Fruit fly (Drosophila melanogaster) whole organism, embryonic: ENCODE results near the gene fan.

Experiments used
- B-H1 ChIP-seq: fragments of 200-800 bp; sonication (Bioruptor generic); IDR thresholded peaks from 3 replicates; pipeline ENCODE4 v1.3.6; 2022; ENCODE audit warnings: missing biosample characterization, missing genetic modification characterization
- Bgb ChIP-seq: fragments of 200-800 bp; sonication (Bioruptor generic); IDR thresholded peaks from 2 replicates; pipeline ENCODE4 v1.3.6; 2022; ENCODE audit warnings: missing biosample characterization, missing genetic modification characterization; ENCODE audit not compliant: partially characterized antibody
- CG1024 ChIP-seq: fragments of 200-800 bp; sonication (Bioruptor generic); IDR thresholded peaks from 2 replicates; pipeline ENCODE4 v1.3.6; 2022; ENCODE audit warnings: missing biosample characterization, missing genetic modification characterization
- CG10267 ChIP-seq: fragments of 200-800 bp; sonication (Bioruptor generic); optimal IDR thresholded peaks from 2 replicates; lab custom pipeline; 2018; ENCODE audit warnings: missing biosample characterization, mild to moderate bottlenecking, missing genetic modification characterization, moderate library complexity
- CG10543 ChIP-seq: fragments of 200-800 bp; sonication (Bioruptor generic); optimal IDR thresholded peaks from 3 replicates; lab custom pipeline; 2017; ENCODE audit warnings: missing biosample characterization, mild to moderate bottlenecking, missing genetic modification characterization, moderate library complexity
- CG11247 ChIP-seq: fragments of 200-800 bp; sonication (Bioruptor generic); IDR thresholded peaks from 2 replicates; pipeline ENCODE4 v1.3.6; 2022; ENCODE audit warnings: missing biosample characterization, missing genetic modification characterization
- CG11560 ChIP-seq: fragments of 200-800 bp; sonication (Bioruptor generic); IDR thresholded peaks from 3 replicates; pipeline ENCODE4 v1.3.6; 2022; ENCODE audit warnings: missing biosample characterization, missing genetic modification characterization
- CG14441 ChIP-seq: fragments of 200-800 bp; sonication (Bioruptor generic); IDR thresholded peaks from 2 replicates; pipeline ENCODE4 v1.3.6; 2022; ENCODE audit warnings: missing biosample characterization, missing genetic modification characterization
- CG15073 ChIP-seq: fragments of 200-800 bp; sonication (Bioruptor generic); optimal IDR thresholded peaks from 2 replicates; lab custom pipeline; 2016; ENCODE audit warnings: missing biosample characterization, missing genetic modification characterization
- CG17385 ChIP-seq: fragments of 200-800 bp; sonication (Bioruptor generic); optimal IDR thresholded peaks from 3 replicates; lab custom pipeline; 2018; ENCODE audit warnings: missing biosample characterization, mild to moderate bottlenecking, missing genetic modification characterization
- CG17829 ChIP-seq: fragments of 200-800 bp; optimal IDR thresholded peaks from 2 replicates; lab custom pipeline; 2019; ENCODE audit warnings: missing biosample characterization, mild to moderate bottlenecking, missing genetic modification characterization, moderate library complexity
- CG1832 ChIP-seq: fragments of 200-800 bp; sonication (Bioruptor generic); optimal IDR thresholded peaks from 2 replicates; lab custom pipeline; 2017; ENCODE audit warnings: missing biosample characterization, mild to moderate bottlenecking, missing genetic modification characterization, inconsistent platforms
- CG31365 ChIP-seq: fragments of 200-800 bp; sonication (Bioruptor generic); optimal IDR thresholded peaks from 2 replicates; lab custom pipeline; 2018; ENCODE audit warnings: missing biosample characterization, mild to moderate bottlenecking, missing genetic modification characterization
- CG3281 ChIP-seq: fragments of 200-800 bp; sonication (Bioruptor generic); optimal IDR thresholded peaks from 3 replicates; lab custom pipeline; 2017; ENCODE audit warnings: missing biosample characterization, mild to moderate bottlenecking, missing genetic modification characterization
- CG5953 ChIP-seq: fragments of 200-800 bp; sonication (Bioruptor generic); IDR thresholded peaks from 2 replicates; pipeline ENCODE4 v1.3.6; 2022; ENCODE audit warnings: missing biosample characterization, missing genetic modification characterization
- CG7372 ChIP-seq: fragments of 200-800 bp; sonication (Bioruptor generic); IDR thresholded peaks from 2 replicates; pipeline ENCODE4 v1.3.6; 2022; ENCODE audit warnings: missing biosample characterization, missing genetic modification characterization
- CG7963 ChIP-seq: fragments of 200-800 bp; sonication (Bioruptor generic); IDR thresholded peaks from 3 replicates; pipeline ENCODE4 v1.3.6; 2022; ENCODE audit warnings: missing biosample characterization, missing genetic modification characterization; ENCODE audit not compliant: partially characterized antibody
- CG7987 ChIP-seq: fragments of 200-800 bp; sonication (Bioruptor generic); optimal IDR thresholded peaks from 2 replicates; lab custom pipeline; 2018; ENCODE audit warnings: missing biosample characterization, mild to moderate bottlenecking, missing genetic modification characterization, moderate library complexity
- CG8290 ChIP-seq, 3 experiments: fragments of 200-800 bp; sonication (Bioruptor generic); optimal IDR thresholded peaks; 2 replicates each; lab custom pipeline; 2016 to 2019; ENCODE audit warnings: missing biosample characterization in 3 of 3, missing genetic modification characterization in 3 of 3, mild to moderate bottlenecking in 2 of 3, moderate library complexity in 1 of 3
- CG8765 ChIP-seq: fragments of 200-800 bp; sonication (Bioruptor generic); IDR thresholded peaks from 2 replicates; pipeline ENCODE4 v1.3.6; 2022; ENCODE audit warnings: missing biosample characterization, missing genetic modification characterization
- CG9817 ChIP-seq: fragments of 200-800 bp; sonication (Bioruptor generic); optimal IDR thresholded peaks from 2 replicates; lab custom pipeline; 2018; ENCODE audit warnings: missing biosample characterization, mild to moderate bottlenecking, missing genetic modification characterization, moderate library complexity
- Dp ChIP-seq: fragments of 200-800 bp; sonication (Bioruptor generic); optimal IDR thresholded peaks from 2 replicates; lab custom pipeline; 2018; ENCODE audit warnings: missing biosample characterization, mild to moderate bottlenecking, missing genetic modification characterization, moderate library complexity
- Gsc ChIP-seq: fragments of 200-800 bp; sonication (Bioruptor generic); IDR thresholded peaks from 2 replicates; pipeline ENCODE4 v1.3.6; 2022; ENCODE audit warnings: missing biosample characterization, missing genetic modification characterization
- Hand ChIP-seq: fragments of 200-800 bp; sonication (Bioruptor generic); optimal IDR thresholded peaks from 2 replicates; lab custom pipeline; 2017; ENCODE audit warnings: mild to moderate bottlenecking, missing biosample characterization, missing genetic modification reagents, missing genetic modification characterization
- Hr51 ChIP-seq, 2 experiments: fragments of 200-800 bp; sonication (Bioruptor generic); optimal IDR thresholded peaks; 2 replicates in 1 of 2; 3 replicates in 1 of 2; lab custom pipeline; 2016 to 2018; ENCODE audit warnings: missing biosample characterization in 2 of 2, missing genetic modification characterization in 2 of 2, mild to moderate bottlenecking in 1 of 2, moderate library complexity in 1 of 2
- MESR4 ChIP-seq: fragments of 200-800 bp; sonication (Bioruptor generic); optimal IDR thresholded peaks from 2 replicates; lab custom pipeline; 2018; ENCODE audit warnings: missing biosample characterization, mild to moderate bottlenecking, missing genetic modification characterization, moderate library complexity
- Med ChIP-seq: fragments of 200-800 bp; sonication (Bioruptor generic); peaks from one replicate; lab custom pipeline; 2016; ENCODE audit warnings: missing biosample characterization, missing genetic modification characterization, mild to moderate bottlenecking, inconsistent platforms, moderate library complexity
- Oli ChIP-seq: fragments of 200-800 bp; sonication (Bioruptor generic); optimal IDR thresholded peaks from 2 replicates; lab custom pipeline; 2018; ENCODE audit warnings: missing biosample characterization, mild to moderate bottlenecking, missing genetic modification characterization, moderate library complexity
- PHDP ChIP-seq: fragments of 200-800 bp; sonication (Bioruptor generic); optimal IDR thresholded peaks from 3 replicates; lab custom pipeline; 2018; ENCODE audit warnings: missing biosample characterization, mild to moderate bottlenecking, missing genetic modification characterization, moderate library complexity
- Sry-β ChIP-seq: fragments of 200-800 bp; sonication (Bioruptor generic); optimal IDR thresholded peaks from 2 replicates; lab custom pipeline; 2018; ENCODE audit warnings: missing biosample characterization, mild to moderate bottlenecking, missing genetic modification characterization, moderate library complexity
- Xbp1 ChIP-seq: fragments of 200-800 bp; sonication (Bioruptor generic); optimal IDR thresholded peaks from 3 replicates; lab custom pipeline; 2016; ENCODE audit warnings: missing biosample characterization, mild to moderate bottlenecking, missing genetic modification characterization
- chinmo ChIP-seq: fragments of 200-800 bp; sonication (Bioruptor generic); IDR thresholded peaks from 4 replicates; pipeline ENCODE4 v1.3.6; 2022; ENCODE audit warnings: missing biosample characterization, missing genetic modification characterization; ENCODE audit not compliant: partially characterized antibody
- dimm ChIP-seq: fragments of 200-800 bp; sonication (Bioruptor generic); IDR thresholded peaks from 2 replicates; pipeline ENCODE4 v1.3.6; 2022; ENCODE audit warnings: missing biosample characterization, missing genetic modification characterization
- hbn ChIP-seq: fragments of 200-800 bp; sonication (Bioruptor generic); IDR thresholded peaks from 2 replicates; pipeline ENCODE4 v1.3.6; 2022; ENCODE audit warnings: missing biosample characterization, missing genetic modification characterization; ENCODE audit not compliant: partially characterized antibody
- hth ChIP-seq: fragments of >200 bp; optimal IDR thresholded peaks from 2 replicates; lab custom pipeline; 2017; ENCODE audit warnings: inconsistent platforms
- kah ChIP-seq: fragments of 200-800 bp; sonication (Bioruptor generic); optimal IDR thresholded peaks from 2 replicates; lab custom pipeline; 2018; ENCODE audit warnings: missing biosample characterization, mild to moderate bottlenecking, missing genetic modification characterization
- nerfin-2 ChIP-seq: fragments of 200-800 bp; sonication (Bioruptor generic); IDR thresholded peaks from 2 replicates; pipeline ENCODE4 v1.3.6; 2022; ENCODE audit warnings: missing biosample characterization, missing genetic modification characterization; ENCODE audit not compliant: partially characterized antibody
- nmo ChIP-seq: fragments of 200-800 bp; sonication (Bioruptor generic); optimal IDR thresholded peaks from 2 replicates; lab custom pipeline; 2018; ENCODE audit warnings: missing biosample characterization, mild to moderate bottlenecking, missing genetic modification characterization, moderate library complexity
- nom ChIP-seq: fragments of 200-800 bp; sonication (Bioruptor generic); optimal IDR thresholded peaks from 2 replicates; lab custom pipeline; 2017; ENCODE audit warnings: missing biosample characterization, missing genetic modification characterization, mild to moderate bottlenecking, moderate library complexity, missing genetic modification reagents
- pum ChIP-seq: fragments of 200-800 bp; sonication (Bioruptor generic); optimal IDR thresholded peaks from 2 replicates; lab custom pipeline; 2016; ENCODE audit warnings: missing biosample characterization, missing genetic modification characterization
- rib ChIP-seq: fragments of 200-800 bp; sonication (Bioruptor generic); IDR thresholded peaks from 2 replicates; pipeline ENCODE4 v1.3.6; 2022; ENCODE audit warnings: missing biosample characterization, missing genetic modification characterization
- shn ChIP-seq: fragments of 200-800 bp; sonication (Bioruptor generic); optimal IDR thresholded peaks from 3 replicates; lab custom pipeline; 2016; ENCODE audit warnings: missing biosample characterization, missing genetic modification characterization
- sima ChIP-seq: fragments of 200-800 bp; sonication (Bioruptor generic); optimal IDR thresholded peaks from 2 replicates; lab custom pipeline; 2016; ENCODE audit warnings: missing biosample characterization, missing genetic modification characterization
- ssp ChIP-seq: fragments of 200-800 bp; sonication (Bioruptor generic); IDR thresholded peaks from 2 replicates; pipeline ENCODE4 v1.3.6; 2022; ENCODE audit warnings: missing biosample characterization, missing genetic modification characterization
- twi ChIP-seq: fragments of 200-800 bp; optimal IDR thresholded peaks from 2 replicates; lab custom pipeline; 2019; ENCODE audit warnings: missing biosample characterization, mild to moderate bottlenecking, missing genetic modification characterization, moderate library complexity
- unc-4 ChIP-seq: fragments of 200-800 bp; sonication (Bioruptor generic); IDR thresholded peaks from 2 replicates; pipeline ENCODE4 v1.3.6; 2022; ENCODE audit warnings: missing biosample characterization, missing genetic modification characterization; ENCODE audit not compliant: partially characterized antibody
- wdn ChIP-seq: fragments of 200-800 bp; sonication (Bioruptor generic); IDR thresholded peaks from 2 replicates; pipeline ENCODE4 v1.3.6; 2022; ENCODE audit warnings: missing biosample characterization, missing genetic modification characterization
- yki ChIP-seq: fragments of >200 bp; optimal IDR thresholded peaks from 3 replicates; lab custom pipeline; 2018

The fan gene

dm6 chr3L:8115864-8116528 is 7.1 kb downstream of the fan start, which contains the start of the genes Arp3 and msk (continued):
- TF ChIP-seq Bgb (GFP tag; lab: Robert Waterston, UW) (peak; percentile 51), unc-4 (peak; percentile 42), CG14441 (GFP tag; lab: Robert Waterston, UW) (peak; percentile 64), CG8290 (GFP tag; optimal IDR thresholded peaks at IDR 0.05; lab: Kevin White, UChicago) (peak; percentile 90), CG8290 (tag; optimal IDR thresholded peaks at IDR 0.05; lab: Kevin White, UChicago) (peak in 1 of 2 experiments; percentile 68), pum (GFP tag; lab: Kevin White, UChicago) (peak; percentile 91), B-H1 (GFP tag; lab: Robert Waterston, UW) (peak; percentile 27; the same call in 1 of the 3 replicates), sima (GFP tag; lab: Kevin White, UChicago) (peak; percentile 41), CG7372 (GFP tag; lab: Robert Waterston, UW) (peak; percentile 52), MESR4 (GFP tag; lab: Kevin White, UChicago) (peak; percentile 69), dimm (GFP tag; lab: Robert Waterston, UW) (no peak), CG17829 (tag; lab: Kevin White, UChicago) (peak; percentile 83), Hand (GFP tag; lab: Kevin White, UChicago) (peak; percentile 52), Gsc (GFP tag; lab: Robert Waterston, UW) (no peak), Sry-β (peak; percentile 8), hth (lab: Kevin White, UChicago) (no peak), hbn (GFP tag; lab: Robert Waterston, UW) (no peak), nmo (GFP tag; lab: Kevin White, UChicago) (peak; percentile 90), chinmo (GFP tag; lab: Robert Waterston, UW) (no peak), PHDP (tag; lab: Kevin White, UChicago) (peak; percentile 70), yki (lab: Kevin White, UChicago) (peak; percentile 76), Oli (no peak), twi (tag; lab: Kevin White, UChicago) (peak; percentile 58), CG1832 (GFP tag; lab: Kevin White, UChicago) (no peak), CG11560 (tag; lab: Robert Waterston, UW) (peak; percentile 53; the same call in 2 of the 3 replicates), nerfin-2 (GFP tag; lab: Robert Waterston, UW) (no peak), CG7963 (GFP tag; lab: Robert Waterston, UW) (no peak), Med (GFP tag; lab: Kevin White, UChicago) (peak; percentile 99), CG17385 (GFP tag; lab: Kevin White, UChicago) (peak; percentile 99), ssp (peak; percentile 71), shn (GFP tag; lab: Kevin White, UChicago) (peak; percentile 94), wdn (GFP tag; lab: Robert Waterston, UW) (peak; percentile 72), CG5953 (GFP tag; lab: Robert Waterston, UW) (no peak), kah (GFP tag; lab: Kevin White, UChicago) (peak; percentile 36), CG7987 (GFP tag; lab: Kevin White, UChicago) (peak; percentile 60), CG31365 (tag; lab: Kevin White, UChicago) (peak; percentile 16), CG9817 (tag; lab: Kevin White, UChicago) (peak; percentile 86), CG11247 (GFP tag; lab: Robert Waterston, UW) (peak; percentile 73), CG3281 (GFP tag; lab: Kevin White, UChicago) (peak; percentile 88), CG10267 (peak; percentile 99), Xbp1 (GFP tag; lab: Kevin White, UChicago) (peak; percentile 89), Hr51 (GFP tag; optimal IDR thresholded peaks at IDR 0.05; lab: Kevin White, UChicago) (peak; percentile 60 to 84), CG10543 (GFP tag; lab: Kevin White, UChicago) (peak; percentile 88), nom (GFP tag; lab: Kevin White, UChicago) (peak; percentile 48), Dp (GFP tag; lab: Kevin White, UChicago) (peak; percentile 58), CG8765 (GFP tag; lab: Robert Waterston, UW) (peak; percentile 47; the same call in 1 of the 2 replicates), CG15073 (peak; percentile 1), CG1024 (GFP tag; lab: Robert Waterston, UW) (0 out of 2 replicates have a peak, but pooled peaks have one; percentile 31), rib (GFP tag; lab: Robert Waterston, UW) (peak; percentile 94)
